Worm (Caenorhabditis elegans) whole organism, L4/young adult: ENCODE data around the gene T12A2.21.

Experiments used
- W03F9.2 ChIP-seq: fragments of 150-350 bp; optimal IDR thresholded peaks from 2 replicates; lab custom pipeline; 2014; ENCODE audit warnings: missing biosample characterization, missing genetic modification characterization
- him-1 ChIP-seq: sonication (generic microtip); optimal IDR thresholded peaks from 2 replicates; lab custom pipeline; 2016; ENCODE audit warnings: missing genotype, missing genetic modification reagents, missing genetic modification characterization, missing compliant biosample characterization

DNA sequence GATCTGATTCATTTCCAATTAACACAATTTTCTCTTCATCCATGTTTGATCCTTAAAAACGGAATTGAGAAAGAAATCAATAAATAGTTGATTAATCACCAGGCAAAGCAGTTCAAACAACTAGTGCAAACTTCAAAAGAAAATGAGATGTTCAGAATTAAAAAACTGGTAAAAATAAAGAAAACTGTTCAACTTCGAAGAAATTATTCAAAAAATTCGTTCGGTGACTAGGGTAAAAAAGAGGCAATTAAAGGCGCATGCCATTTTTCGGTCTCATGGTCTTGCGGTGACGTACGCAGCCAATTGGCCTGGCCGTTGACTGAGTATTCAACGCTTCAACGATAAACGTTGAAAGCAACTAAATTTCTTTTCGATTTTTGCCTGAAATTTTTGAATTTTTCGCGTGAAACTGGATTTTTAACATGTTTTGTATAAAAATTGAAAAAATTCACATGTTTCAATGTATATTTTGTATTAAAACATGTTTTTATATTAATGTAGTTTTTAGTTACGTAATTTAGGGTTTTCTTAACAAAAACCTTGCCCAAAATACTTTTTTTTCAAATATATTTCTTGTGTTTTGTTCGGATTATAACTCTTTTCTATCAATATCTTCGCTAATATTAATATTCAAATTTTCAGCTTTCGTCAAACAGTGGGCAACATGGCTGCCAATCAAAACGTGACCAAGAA lies 30.2 kb downstream of the T12A2.21 start, which contains the start of the genes sna-3 and rps-3:
- TF ChIP-seq W03F9.2 (tag; lab: Kevin White, UChicago) (peak; percentile 90), him-1 (tag; lab: Kevin White, UChicago) (no peak)
